Worm (Caenorhabditis elegans): ENCODE data around the gene wago-4.

The wago-4 gene

DNA sequence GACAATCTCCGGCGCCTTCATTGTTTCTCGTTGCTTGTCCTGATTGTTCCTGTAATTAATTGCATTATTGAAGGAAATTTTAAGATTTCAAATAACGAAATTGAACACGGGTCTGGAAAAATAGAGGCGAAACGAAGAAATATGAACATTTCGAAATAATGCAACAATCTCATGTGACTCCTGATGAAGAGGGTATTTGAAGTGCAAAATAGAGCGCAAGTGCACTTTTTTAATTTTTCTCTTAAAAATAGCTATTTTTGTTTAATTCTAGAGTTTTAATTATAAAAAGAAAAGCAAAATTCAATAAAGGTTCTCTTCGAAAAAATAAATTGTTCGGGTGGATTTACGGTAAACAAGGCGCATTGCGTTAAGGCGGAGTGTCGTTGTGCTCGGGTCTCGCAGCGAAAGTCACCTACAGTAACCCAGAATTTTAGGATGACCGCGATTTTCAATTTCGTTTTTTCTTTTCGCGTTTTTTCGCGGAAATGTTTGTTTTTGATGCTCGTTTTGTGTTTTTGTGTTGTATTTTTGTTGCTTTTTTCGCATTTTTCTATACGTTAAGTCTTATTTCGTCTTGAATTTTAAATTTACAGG, at the start of gene wago-4, which contains the start of gene F58G1.2:
wago-4 (plus strand) TSS at position 592 of the 594 bp plus-strand sequence.
F58G1.2 (minus strand) TSS at position 51 of the 594 bp plus-strand sequence.
- TF ChIP-seq him-1 (tag; optimal IDR thresholded peaks at IDR 0.05) = no peak
- peak; percentile 65 for TF ChIP-seq W03F9.2 (tag; optimal IDR thresholded peaks at IDR 0.05)
- TF ChIP-seq dao-5 (tag; optimal IDR thresholded peaks at IDR 0.05) = no peak

- TF ChIP-seq W03F9.2 (tag; optimal IDR thresholded peaks at IDR 0.05) (no peak), dao-5 (tag; optimal IDR thresholded peaks at IDR 0.05) (no peak), him-1 (tag; optimal IDR thresholded peaks at IDR 0.05) (no peak)
Measured at ce11 chrII:12878071-12878668, 41.2 kb upstream of the wago-4 start, which contains the start of gene gsy-1. Gene gsy-1 (minus strand): TSS chrII:12878121.

- TF ChIP-seq W03F9.2 (tag; optimal IDR thresholded peaks at IDR 0.05) = no peak
- TF ChIP-seq him-1 (tag; optimal IDR thresholded peaks at IDR 0.05) = no peak
- TF ChIP-seq dao-5 (tag; optimal IDR thresholded peaks at IDR 0.05) = no peak
Measured at ce11 chrII:12878697-12879096, 40.7 kb upstream of the wago-4 start.

DNA sequence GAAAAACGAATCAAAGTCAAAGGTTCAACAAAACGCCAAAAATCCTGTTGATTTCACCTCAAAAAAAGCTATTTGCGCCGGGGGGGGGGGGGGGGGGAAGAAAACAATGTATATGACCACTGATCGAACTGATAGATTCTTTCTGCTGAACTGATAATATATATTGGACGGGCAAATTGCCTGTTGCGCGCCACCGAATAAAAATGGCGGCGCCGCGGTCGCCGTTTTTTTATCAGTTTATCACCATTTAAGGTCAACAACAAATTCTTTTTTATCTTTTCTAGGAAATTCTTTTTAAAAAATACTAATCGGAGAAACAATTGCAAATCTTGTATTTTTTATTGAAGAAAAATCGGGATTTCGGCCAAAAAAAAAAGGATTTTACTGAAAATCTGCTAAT, 39.6 kb upstream of the wago-4 start:
- TF ChIP-seq dao-5 (tag; optimal IDR thresholded peaks at IDR 0.05) = no peak
- no peak for TF ChIP-seq W03F9.2 (tag; optimal IDR thresholded peaks at IDR 0.05)
- no peak for TF ChIP-seq him-1 (tag; optimal IDR thresholded peaks at IDR 0.05)

DNA sequence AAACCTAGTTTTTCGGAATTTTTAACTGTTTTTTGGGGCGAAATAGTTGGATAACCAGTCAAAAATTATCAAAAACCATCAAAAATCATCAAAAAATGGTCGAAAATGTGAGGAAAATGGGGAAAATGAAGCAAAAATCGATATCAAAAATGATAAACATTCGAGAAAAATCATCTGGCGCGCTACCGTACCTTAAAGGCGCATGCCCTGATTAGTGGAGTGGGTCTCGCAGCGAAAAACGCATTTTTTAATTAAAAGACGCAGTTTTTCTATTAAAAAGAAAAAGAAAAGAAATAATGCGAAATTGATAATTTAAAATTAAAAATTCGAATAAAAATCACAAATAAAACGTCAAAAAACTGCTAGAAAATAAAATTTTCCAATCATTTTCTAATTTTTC, 38.9 kb upstream of the wago-4 start, which contains the start of gene F35C5.1:
F35C5.1 (plus strand) TSS at position 399 of the 400 bp plus-strand sequence.
- no peak for TF ChIP-seq him-1 (tag; optimal IDR thresholded peaks at IDR 0.05)
- TF ChIP-seq W03F9.2 (tag; optimal IDR thresholded peaks at IDR 0.05) = no peak
- TF ChIP-seq dao-5 (tag; optimal IDR thresholded peaks at IDR 0.05) = no peak

ce11 chrII:12884972-12885371, 34.4 kb upstream of the wago-4 start, which contains the start of gene sra-14:
Gene sra-14 (plus strand): TSS chrII:12885272.
- TF ChIP-seq him-1 (tag; optimal IDR thresholded peaks at IDR 0.05) = no peak
- TF ChIP-seq W03F9.2 (tag; optimal IDR thresholded peaks at IDR 0.05) = no peak
- TF ChIP-seq dao-5 (tag; optimal IDR thresholded peaks at IDR 0.05) = no peak

ce11 chrII:12888471-12888870, 30.9 kb upstream of the wago-4 start, which contains the start of gene F35C5.3:
Gene F35C5.3 (plus strand): TSS chrII:12888771.
- TF ChIP-seq him-1 (tag; optimal IDR thresholded peaks at IDR 0.05) (no peak), dao-5 (tag; optimal IDR thresholded peaks at IDR 0.05) (no peak), W03F9.2 (tag; optimal IDR thresholded peaks at IDR 0.05) (no peak)

DNA sequence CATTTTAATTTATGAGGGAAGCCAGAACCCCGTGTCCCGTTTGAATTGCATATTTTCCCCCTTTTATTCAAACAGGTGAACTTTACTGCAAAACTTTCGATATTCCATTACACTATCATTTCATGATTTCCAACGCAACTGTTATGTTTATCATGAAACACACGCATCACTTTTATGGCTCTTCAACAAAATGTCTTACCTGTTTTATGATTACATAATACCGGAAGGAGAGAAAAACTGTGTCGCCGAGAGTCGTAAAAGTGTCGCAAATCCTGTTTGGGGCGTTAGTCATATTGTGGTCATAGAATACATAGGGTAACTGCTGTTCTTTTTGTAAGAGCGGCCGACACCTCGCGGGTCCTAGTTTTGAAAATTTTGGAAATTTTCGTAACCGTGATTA, 26.9 kb upstream of the wago-4 start:
- TF ChIP-seq dao-5 (tag; optimal IDR thresholded peaks at IDR 0.05) = no peak
- no peak for TF ChIP-seq W03F9.2 (tag; optimal IDR thresholded peaks at IDR 0.05)
- no peak for TF ChIP-seq him-1 (tag; optimal IDR thresholded peaks at IDR 0.05)

ce11 chrII:12895078-12895670, 24.2 kb upstream of the wago-4 start, which contains the start of the genes clec-62 and clec-63:
Gene clec-62 (minus strand): TSS chrII:12895128.
Gene clec-63 (plus strand): TSS chrII:12895638.
- TF ChIP-seq W03F9.2 (tag; optimal IDR thresholded peaks at IDR 0.05) (no peak), him-1 (tag; optimal IDR thresholded peaks at IDR 0.05) (no peak), dao-5 (tag; optimal IDR thresholded peaks at IDR 0.05) (no peak)

DNA sequence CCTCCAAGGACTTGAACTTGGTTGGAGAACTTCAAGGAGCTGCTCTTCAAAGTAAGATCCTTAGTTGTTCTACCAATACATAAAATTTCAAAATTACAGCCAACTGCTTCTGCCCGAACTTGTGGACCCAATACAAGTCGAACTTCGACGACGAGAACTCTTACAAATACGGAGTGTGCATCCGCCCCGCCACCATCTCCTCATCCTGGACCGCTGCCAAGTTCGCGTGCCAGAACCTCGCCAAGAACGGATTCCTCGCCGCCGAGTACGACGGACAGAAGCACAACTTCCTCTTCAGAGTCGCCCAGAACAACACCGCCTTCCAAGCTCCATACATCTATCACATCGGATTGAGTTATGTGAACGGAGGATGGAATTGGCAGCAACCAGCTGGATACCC, 22.7 kb upstream of the wago-4 start:
- TF ChIP-seq him-1 (tag; optimal IDR thresholded peaks at IDR 0.05) (no peak), dao-5 (tag; optimal IDR thresholded peaks at IDR 0.05) (no peak), W03F9.2 (tag; optimal IDR thresholded peaks at IDR 0.05) (no peak)

ce11 chrII:12897361-12897760, 22.0 kb upstream of the wago-4 start:
- TF ChIP-seq him-1 (tag; optimal IDR thresholded peaks at IDR 0.05) (no peak), dao-5 (tag; optimal IDR thresholded peaks at IDR 0.05) (no peak), W03F9.2 (tag; optimal IDR thresholded peaks at IDR 0.05) (no peak)

- TF ChIP-seq dao-5 (tag; optimal IDR thresholded peaks at IDR 0.05) (no peak), W03F9.2 (tag; optimal IDR thresholded peaks at IDR 0.05) (no peak), him-1 (tag; optimal IDR thresholded peaks at IDR 0.05) (no peak)
Measured at ce11 chrII:12897942-12898341, 21.4 kb upstream of the wago-4 start, which contains the start of gene clec-64. Gene clec-64 (plus strand): TSS chrII:12898242.

ce11 chrII:12901025-12901424, 18.3 kb upstream of the wago-4 start, which contains the start of gene clec-65:
Gene clec-65 (plus strand): TSS chrII:12901325.
- no peak for TF ChIP-seq him-1 (tag; optimal IDR thresholded peaks at IDR 0.05)
- TF ChIP-seq dao-5 (tag; optimal IDR thresholded peaks at IDR 0.05) = no peak
- no peak for TF ChIP-seq W03F9.2 (tag; optimal IDR thresholded peaks at IDR 0.05)

DNA sequence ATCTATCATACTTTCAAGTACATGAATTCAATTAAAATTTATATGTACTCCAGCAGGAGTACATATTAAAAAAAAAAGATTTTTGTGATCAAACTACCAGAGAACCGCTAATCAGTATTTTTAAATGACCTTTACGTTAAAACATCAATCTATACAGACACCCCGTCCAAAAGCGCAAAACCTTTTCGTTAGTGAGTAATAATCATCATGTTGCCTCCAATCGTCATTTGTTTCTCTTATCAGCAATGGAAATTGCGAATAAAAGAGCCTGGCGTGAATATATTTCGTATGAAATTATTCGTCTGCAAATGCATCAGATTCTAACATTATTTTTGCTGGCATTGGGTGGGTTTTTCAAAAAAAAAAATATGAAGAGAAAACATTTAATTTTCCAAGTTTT, 15.2 kb upstream of the wago-4 start, which contains the start of gene clec-66:
clec-66 (plus strand) TSS at position 225 of the 400 bp plus-strand sequence.
- no peak for TF ChIP-seq W03F9.2 (tag; optimal IDR thresholded peaks at IDR 0.05)
- no peak for TF ChIP-seq him-1 (tag; optimal IDR thresholded peaks at IDR 0.05)
- TF ChIP-seq dao-5 (tag; optimal IDR thresholded peaks at IDR 0.05) = no peak

All from whole organism, L4/young adult.